Worm (Caenorhabditis elegans) whole organism, midembryonic: ENCODE measurements around the gene C47A4.5.

Experiments used
- T22C8.4 ChIP-seq: fragments of 200-800 bp; sonication (Bioruptor generic); IDR thresholded peaks from 2 replicates; pipeline ENCODE4 v1.3.6; 2022; ENCODE audit warnings: missing genetic modification characterization, missing compliant biosample characterization
- cog-1 ChIP-seq: sonication (generic microtip); optimal IDR thresholded peaks from 2 replicates; lab custom pipeline; 2016; ENCODE audit warnings: missing genetic modification characterization, missing compliant biosample characterization
- flt-1 ChIP-seq: fragments of 200-800 bp; sonication (Bioruptor generic); IDR thresholded peaks from 2 replicates; pipeline ENCODE4 v1.3.6; 2022; ENCODE audit warnings: missing genetic modification characterization, missing compliant biosample characterization
- med-1 ChIP-seq: sonication (generic microtip); optimal IDR thresholded peaks from 2 replicates; lab custom pipeline; 2017; ENCODE audit warnings: missing genetic modification characterization, mild to moderate bottlenecking, missing compliant biosample characterization, antibody characterized with exemption, missing genetic modification reagents; ENCODE audit not compliant: insufficient read depth
- ref-1 ChIP-seq: fragments of 200-800 bp; sonication (Bioruptor generic); conservative IDR thresholded peaks from 2 replicates; pipeline ENCODE4 v1.3.6; 2022; ENCODE audit warnings: missing genetic modification reagents, missing genetic modification characterization, missing compliant biosample characterization
- tab-1 ChIP-seq: fragments of 200-800 bp; sonication (Bioruptor generic); IDR thresholded peaks from 2 replicates; pipeline ENCODE4 v1.3.6; 2022; ENCODE audit warnings: missing genetic modification characterization, missing compliant biosample characterization
- ztf-29 ChIP-seq: fragments of 200-800 bp; sonication (Bioruptor generic); IDR thresholded peaks from 2 replicates; pipeline ENCODE4 v1.3.6; 2022; ENCODE audit warnings: missing genetic modification reagents, missing genetic modification characterization, missing compliant biosample characterization

DNA sequence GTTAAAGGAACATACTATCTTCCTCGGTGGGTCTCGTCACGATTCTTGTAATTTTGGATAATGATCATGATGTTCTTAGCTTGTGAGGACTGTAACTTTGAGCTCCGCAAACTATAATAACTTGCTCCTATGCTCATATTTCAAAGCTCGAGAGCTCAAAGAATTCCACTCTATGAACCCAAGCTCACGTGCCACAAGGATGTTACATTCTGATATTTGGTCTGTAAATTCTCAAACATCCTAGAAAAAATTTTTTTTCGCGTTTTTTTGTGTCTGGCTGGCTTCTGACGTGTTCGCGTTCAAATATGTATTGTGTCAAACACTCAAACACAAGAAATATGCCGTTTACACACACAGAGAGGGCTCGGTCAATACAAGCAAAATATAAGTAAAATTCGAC lies 30.6 kb downstream of the C47A4.5 start, which contains the start of gene Y45F10D.16:
- TF ChIP-seq cog-1 (tag; lab: Kevin White, UChicago) (no peak), flt-1 (no peak), T22C8.4 (GFP tag; lab: Robert Waterston, UW) (no peak), ztf-29 (no peak), ref-1 (GFP tag; lab: Robert Waterston, UW) (no peak), tab-1 (GFP tag; lab: Robert Waterston, UW) (no peak), med-1 (no peak)
